Fruit fly (Drosophila melanogaster) whole organism: Measurements from ENCODE around the gene CG14324.

Experiments
- CG8478 ChIP-seq: fragments of >200 bp; optimal IDR thresholded peaks from 2 replicates; lab custom pipeline; 2018; ENCODE audit warnings: inconsistent platforms
- Dll ChIP-seq: fragments of >200 bp; optimal IDR thresholded peaks from 2 replicates; lab custom pipeline; 2017
- psq ChIP-seq: fragments of >200 bp; optimal IDR thresholded peaks from 2 replicates; lab custom pipeline; 2017

DNA sequence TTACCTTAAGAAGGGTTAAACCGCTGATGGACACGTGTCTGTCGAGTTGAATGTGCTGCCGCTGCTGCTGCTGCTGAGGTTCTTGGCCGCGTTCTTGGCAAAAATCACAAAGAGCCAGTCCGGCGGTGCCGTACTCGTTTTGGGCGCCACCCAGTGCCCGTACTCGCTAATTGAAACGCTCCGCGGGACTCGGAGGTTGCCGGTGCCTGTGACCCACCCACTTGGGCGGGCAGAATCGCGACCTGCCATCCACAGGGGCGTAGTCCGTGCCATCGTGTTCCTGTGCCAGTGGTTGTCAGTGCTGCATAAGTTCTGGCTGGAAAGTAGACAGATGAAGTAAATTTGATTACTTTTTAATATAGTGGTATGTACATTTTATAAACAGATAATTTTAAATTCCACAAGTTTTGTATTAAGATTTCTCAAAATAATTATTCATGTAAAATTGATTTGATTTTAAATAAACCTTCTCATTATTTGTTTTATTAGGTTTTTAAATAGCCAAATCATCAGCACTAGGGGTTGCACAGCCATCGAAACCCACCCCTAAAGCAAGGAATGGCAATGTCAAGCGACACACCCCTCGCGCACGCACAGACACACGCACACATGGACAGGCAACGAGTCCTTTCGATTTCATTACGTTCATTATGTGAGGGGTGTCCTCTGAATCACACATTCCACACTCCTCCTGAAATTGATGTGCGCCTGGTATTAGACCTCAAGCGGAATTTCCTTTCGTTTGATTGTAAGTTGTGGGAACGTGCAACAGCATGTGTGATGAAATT is 13.5 kb downstream of the CG14324 start:
- no peak for TF ChIP-seq CG8478 (lab: Kevin White, UChicago)
- TF ChIP-seq psq (lab: Kevin White, UChicago), result no peak
- no peak for TF ChIP-seq Dll
